Fruit fly (Drosophila melanogaster) whole organism, embryonic: ENCODE measurements around the gene defl.
A peak's percentile ranks its signal among the peaks of the same experiment; 100 is the strongest.

Source experiments
- Adf1 ChIP-seq: fragments of 200-800 bp; sonication (Bioruptor generic); IDR thresholded peaks from 2 replicates; pipeline ENCODE4 v1.3.6; 2022; ENCODE audit warnings: missing biosample characterization, missing genetic modification characterization
- Antp ChIP-seq: fragments of 200-800 bp; sonication (Bioruptor generic); optimal IDR thresholded peaks from 3 replicates; lab custom pipeline; 2016; ENCODE audit warnings: missing biosample characterization, missing genetic modification characterization
- Atf3 ChIP-seq: fragments of 200-800 bp; sonication (Bioruptor generic); optimal IDR thresholded peaks from 3 replicates; lab custom pipeline; 2016; ENCODE audit warnings: missing biosample characterization, missing genetic modification characterization
- CG11093 ChIP-seq: fragments of 200-800 bp; sonication (Bioruptor generic); IDR thresholded peaks from 3 replicates; pipeline ENCODE4 v1.3.6; 2022; ENCODE audit warnings: missing biosample characterization, missing genetic modification characterization
- CG11247 ChIP-seq: fragments of 200-800 bp; sonication (Bioruptor generic); IDR thresholded peaks from 2 replicates; pipeline ENCODE4 v1.3.6; 2022; ENCODE audit warnings: missing biosample characterization, missing genetic modification characterization
- CG12104 ChIP-seq: fragments of 200-800 bp; sonication (Bioruptor generic); optimal IDR thresholded peaks from 3 replicates; lab custom pipeline; 2016; ENCODE audit warnings: missing biosample characterization, missing genetic modification characterization
- CG14965 ChIP-seq: fragments of 200-800 bp; sonication (Bioruptor generic); optimal IDR thresholded peaks from 2 replicates; lab custom pipeline; 2016; ENCODE audit warnings: missing biosample characterization, missing genetic modification characterization, borderline replicate concordance
- CG15601 ChIP-seq: fragments of 200-800 bp; sonication (Bioruptor generic); optimal IDR thresholded peaks from 3 replicates; lab custom pipeline; 2019; ENCODE audit warnings: missing biosample characterization, mild to moderate bottlenecking, missing genetic modification characterization, moderate library complexity
- CG17359 ChIP-seq: fragments of 200-800 bp; sonication (Bioruptor generic); optimal IDR thresholded peaks from 3 replicates; lab custom pipeline; 2018; ENCODE audit warnings: missing biosample characterization, mild to moderate bottlenecking, missing genetic modification characterization, moderate library complexity
- CG17385 ChIP-seq: fragments of 200-800 bp; sonication (Bioruptor generic); optimal IDR thresholded peaks from 3 replicates; lab custom pipeline; 2018; ENCODE audit warnings: missing biosample characterization, mild to moderate bottlenecking, missing genetic modification characterization
- CG17829 ChIP-seq: fragments of 200-800 bp; optimal IDR thresholded peaks from 2 replicates; lab custom pipeline; 2019; ENCODE audit warnings: missing biosample characterization, mild to moderate bottlenecking, missing genetic modification characterization, moderate library complexity
- CG1832 ChIP-seq: fragments of 200-800 bp; sonication (Bioruptor generic); optimal IDR thresholded peaks from 2 replicates; lab custom pipeline; 2017; ENCODE audit warnings: missing biosample characterization, mild to moderate bottlenecking, missing genetic modification characterization, inconsistent platforms
- CG2129 ChIP-seq: fragments of 200-800 bp; sonication (Bioruptor generic); IDR thresholded peaks from 2 replicates; pipeline ENCODE4 v1.3.6; 2022; ENCODE audit warnings: missing biosample characterization, missing genetic modification characterization; ENCODE audit not compliant: partially characterized antibody
- CG2199 ChIP-seq: fragments of 200-800 bp; sonication (Bioruptor generic); IDR thresholded peaks from 3 replicates; pipeline ENCODE4 v1.3.6; 2022; ENCODE audit warnings: missing biosample characterization, missing genetic modification characterization
- CG34422 ChIP-seq: fragments of 200-800 bp; sonication (Bioruptor generic); IDR thresholded peaks from 3 replicates; pipeline ENCODE4 v1.3.6; 2022; ENCODE audit warnings: missing biosample characterization, missing genetic modification characterization
- CG4282 ChIP-seq: fragments of 200-800 bp; sonication (Bioruptor generic); optimal IDR thresholded peaks from 2 replicates; lab custom pipeline; 2016; ENCODE audit warnings: missing biosample characterization, missing genetic modification characterization
- CG4707 ChIP-seq: fragments of 200-800 bp; sonication (Bioruptor generic); optimal IDR thresholded peaks from 2 replicates; lab custom pipeline; 2018; ENCODE audit warnings: missing biosample characterization, mild to moderate bottlenecking, missing genetic modification characterization, moderate library complexity
- CG4730 ChIP-seq: fragments of 200-800 bp; sonication (Bioruptor generic); IDR thresholded peaks from 2 replicates; pipeline ENCODE4 v1.3.6; 2022; ENCODE audit warnings: missing biosample characterization, missing genetic modification characterization
- CG6272 ChIP-seq: fragments of 200-800 bp; sonication (Bioruptor generic); IDR thresholded peaks from 2 replicates; pipeline ENCODE4 v1.3.6; 2022; ENCODE audit warnings: missing biosample characterization, missing genetic modification characterization
- CG9437 ChIP-seq: fragments of 200-800 bp; sonication (Bioruptor generic); optimal IDR thresholded peaks from 2 replicates; lab custom pipeline; 2018; ENCODE audit warnings: missing biosample characterization, mild to moderate bottlenecking, missing genetic modification characterization
- CG9817 ChIP-seq: fragments of 200-800 bp; sonication (Bioruptor generic); optimal IDR thresholded peaks from 2 replicates; lab custom pipeline; 2018; ENCODE audit warnings: missing biosample characterization, mild to moderate bottlenecking, missing genetic modification characterization, moderate library complexity
- Doc3 ChIP-seq: fragments of 200-800 bp; sonication (Bioruptor generic); IDR thresholded peaks from 3 replicates; pipeline ENCODE4 v1.3.6; 2022; ENCODE audit warnings: missing biosample characterization, missing genetic modification characterization; ENCODE audit not compliant: partially characterized antibody
- HLHmδ ChIP-seq: fragments of 200-800 bp; sonication (Bioruptor generic); optimal IDR thresholded peaks from 2 replicates; lab custom pipeline; 2018; ENCODE audit warnings: missing biosample characterization, mild to moderate bottlenecking, missing genetic modification characterization, moderate library complexity
- Hmr ChIP-seq: fragments of 200-800 bp; sonication (Bioruptor generic); optimal IDR thresholded peaks from 3 replicates; lab custom pipeline; 2017; ENCODE audit warnings: mild to moderate bottlenecking, missing biosample characterization, missing genetic modification reagents, missing genetic modification characterization
- Lhr ChIP-seq: fragments of 200-800 bp; sonication (Bioruptor generic); optimal IDR thresholded peaks from 3 replicates; lab custom pipeline; 2017; ENCODE audit warnings: mild to moderate bottlenecking, missing biosample characterization, missing genetic modification reagents, missing genetic modification characterization
- Mes4 ChIP-seq: fragments of 200-800 bp; sonication (Bioruptor generic); optimal IDR thresholded peaks from 2 replicates; lab custom pipeline; 2016; ENCODE audit warnings: missing biosample characterization, missing genetic modification characterization
- Oli ChIP-seq: fragments of 200-800 bp; sonication (Bioruptor generic); optimal IDR thresholded peaks from 2 replicates; lab custom pipeline; 2018; ENCODE audit warnings: missing biosample characterization, mild to moderate bottlenecking, missing genetic modification characterization, moderate library complexity
- Poxn ChIP-seq: fragments of 200-800 bp; sonication (Bioruptor generic); IDR thresholded peaks from 2 replicates; pipeline ENCODE4 v1.3.6; 2022; ENCODE audit warnings: missing biosample characterization, missing genetic modification characterization
- Scr ChIP-seq: fragments of 200-800 bp; sonication (Bioruptor generic); IDR thresholded peaks from 2 replicates; pipeline ENCODE4 v1.3.6; 2022; ENCODE audit warnings: missing biosample characterization, missing genetic modification characterization; ENCODE audit not compliant: partially characterized antibody
- Sry-β ChIP-seq: fragments of 200-800 bp; sonication (Bioruptor generic); optimal IDR thresholded peaks from 2 replicates; lab custom pipeline; 2018; ENCODE audit warnings: missing biosample characterization, mild to moderate bottlenecking, missing genetic modification characterization, moderate library complexity
- Ssrp ChIP-seq: fragments of 200-800 bp; sonication (Bioruptor generic); optimal IDR thresholded peaks from 2 replicates; lab custom pipeline; 2018; ENCODE audit warnings: missing biosample characterization, mild to moderate bottlenecking, missing genetic modification characterization, moderate library complexity
- Trl ChIP-seq, 3 experiments: fragments of >200 bp in 2 of 3; fragments of 200-800 bp in 1 of 3; sonication (Bioruptor generic) in 1 of 3; optimal IDR thresholded peaks; 2 replicates in 1 of 3; 3 replicates in 2 of 3; lab custom pipeline; 2016 to 2017; ENCODE audit warnings: missing biosample characterization in 1 of 3, missing genetic modification characterization in 1 of 3
- Xbp1 ChIP-seq: fragments of 200-800 bp; sonication (Bioruptor generic); optimal IDR thresholded peaks from 3 replicates; lab custom pipeline; 2016; ENCODE audit warnings: missing biosample characterization, mild to moderate bottlenecking, missing genetic modification characterization
- br ChIP-seq: fragments of >200 bp; optimal IDR thresholded peaks from 2 replicates; lab custom pipeline; 2017
- btn ChIP-seq: fragments of 200-800 bp; sonication (Bioruptor generic); optimal IDR thresholded peaks from 2 replicates; lab custom pipeline; 2016; ENCODE audit warnings: missing biosample characterization, missing genetic modification characterization
- cato ChIP-seq: fragments of 200-800 bp; sonication (Bioruptor generic); optimal IDR thresholded peaks from 2 replicates; lab custom pipeline; 2016; ENCODE audit warnings: missing biosample characterization, missing genetic modification characterization, borderline replicate concordance
- caup ChIP-seq: fragments of 200-800 bp; sonication (Bioruptor generic); optimal IDR thresholded peaks from 3 replicates; lab custom pipeline; 2017; ENCODE audit warnings: missing biosample characterization, mild to moderate bottlenecking, missing genetic modification characterization, moderate library complexity; ENCODE audit not compliant: severe bottlenecking
- corto ChIP-seq: fragments of 200-800 bp; sonication (Bioruptor generic); optimal IDR thresholded peaks from 2 replicates; lab custom pipeline; 2016; ENCODE audit warnings: missing biosample characterization, mild to moderate bottlenecking, missing genetic modification characterization, moderate library complexity
- en ChIP-seq: fragments of 200-800 bp; sonication (Bioruptor generic); optimal IDR thresholded peaks from 2 replicates; lab custom pipeline; 2016; ENCODE audit warnings: missing biosample characterization, missing genetic modification characterization
- gfzf ChIP-seq: fragments of 200-800 bp; sonication (Bioruptor generic); optimal IDR thresholded peaks from 2 replicates; lab custom pipeline; 2016; ENCODE audit warnings: missing biosample characterization, mild to moderate bottlenecking, missing genetic modification characterization, moderate library complexity
- grn ChIP-seq: fragments of 200-800 bp; sonication (Bioruptor generic); optimal IDR thresholded peaks from 3 replicates; lab custom pipeline; 2017; ENCODE audit warnings: missing biosample characterization, missing genetic modification characterization
- insv ChIP-seq, 2 experiments: fragments of 200-800 bp; sonication (Bioruptor generic); optimal IDR thresholded peaks; 3 replicates each; lab custom pipeline; 2016 to 2018; ENCODE audit warnings: missing biosample characterization in 2 of 2, missing genetic modification characterization in 2 of 2
- lola ChIP-seq, 3 experiments: fragments of >200 bp in 2 of 3; fragments of 200-800 bp in 1 of 3; sonication (Bioruptor generic) in 1 of 3; optimal IDR thresholded peaks; 2 replicates each; lab custom pipeline; 2017 to 2019; ENCODE audit warnings: missing biosample characterization in 3 of 3, missing genetic modification characterization in 3 of 3, mild to moderate bottlenecking in 1 of 3, moderate library complexity in 1 of 3
- mam ChIP-seq: fragments of 200-800 bp; sonication (Bioruptor generic); optimal IDR thresholded peaks from 3 replicates; lab custom pipeline; 2016; ENCODE audit warnings: missing biosample characterization, missing genetic modification characterization
- mld ChIP-seq: fragments of 200-800 bp; sonication (Bioruptor generic); IDR thresholded peaks from 3 replicates; pipeline ENCODE4 v1.3.6; 2022; ENCODE audit warnings: missing biosample characterization, missing genetic modification characterization; ENCODE audit not compliant: partially characterized antibody
- sens ChIP-seq: fragments of 200-800 bp; sonication (Bioruptor generic); peaks from one replicate; lab custom pipeline; 2016; ENCODE audit warnings: missing biosample characterization, missing genetic modification characterization
- slbo ChIP-seq: fragments of 200-800 bp; sonication (Bioruptor generic); IDR thresholded peaks from 2 replicates; pipeline ENCODE4 v1.3.6; 2022; ENCODE audit warnings: missing biosample characterization, missing genetic modification characterization
- sob ChIP-seq: fragments of 200-800 bp; sonication (Bioruptor generic); IDR thresholded peaks from 2 replicates; pipeline ENCODE4 v1.3.6; 2022; ENCODE audit warnings: missing biosample characterization, missing genetic modification characterization
- tin ChIP-seq: fragments of 200-800 bp; sonication (Bioruptor generic); optimal IDR thresholded peaks from 3 replicates; lab custom pipeline; 2016; ENCODE audit warnings: missing biosample characterization, missing genetic modification characterization
- unpg ChIP-seq: fragments of 200-800 bp; sonication (Bioruptor generic); optimal IDR thresholded peaks from 3 replicates; lab custom pipeline; 2018; ENCODE audit warnings: missing biosample characterization, mild to moderate bottlenecking, missing genetic modification characterization, moderate library complexity

The defl gene

DNA sequence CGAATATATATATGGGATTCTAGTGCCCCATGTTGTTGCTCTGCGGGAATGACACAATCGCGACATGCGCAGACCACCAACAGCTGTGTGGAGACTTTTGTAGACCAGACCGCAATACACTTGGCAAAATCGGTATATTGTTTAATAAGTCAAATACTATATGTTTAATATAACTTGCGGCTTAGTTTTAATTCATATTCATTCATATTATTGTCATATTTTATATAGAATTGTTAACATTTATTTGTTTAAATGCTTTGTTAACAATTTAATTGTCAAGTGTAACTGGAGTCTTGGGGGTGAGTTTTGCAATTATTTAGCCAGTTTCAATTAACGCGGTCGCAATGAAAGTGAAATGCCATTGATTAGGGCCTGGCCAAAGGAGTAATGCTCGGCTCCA is 16.4 kb downstream of the defl start (continued):
- TF ChIP-seq CG2129 (GFP tag; lab: Robert Waterston, UW) (no peak), Mes4 (no peak), Poxn (GFP tag; lab: Robert Waterston, UW) (no peak), CG4282 (GFP tag; lab: Kevin White, UChicago) (no peak), br (lab: Kevin White, UChicago) (no peak), sob (GFP tag; lab: Robert Waterston, UW) (0 out of 2 replicates have a peak, but pooled peaks have one; percentile 25), gfzf (GFP tag; lab: Kevin White, UChicago) (no peak), CG4730 (GFP tag; lab: Robert Waterston, UW) (no peak), CG14965 (GFP tag; lab: Kevin White, UChicago) (no peak), Scr (GFP tag; lab: Robert Waterston, UW) (no peak), lola (GFP tag; optimal IDR thresholded peaks at IDR 0.05; lab: Kevin White, UChicago) (no peak), Trl (optimal IDR thresholded peaks at IDR 0.05; lab: Kevin White, UChicago) (no peak), Trl (GFP tag; optimal IDR thresholded peaks at IDR 0.05; lab: Kevin White, UChicago) (no peak), grn (GFP tag; lab: Kevin White, UChicago) (no peak), Oli (no peak), CG11247 (GFP tag; lab: Robert Waterston, UW) (no peak), Lhr (GFP tag; lab: Kevin White, UChicago) (no peak), unpg (GFP tag; lab: Kevin White, UChicago) (peak; percentile 33), Hmr (peak; percentile 46), slbo (GFP tag; lab: Robert Waterston, UW) (no peak), caup (GFP tag; lab: Kevin White, UChicago) (no peak), insv (GFP tag; optimal IDR thresholded peaks at IDR 0.05; lab: Kevin White, UChicago) (no peak), Adf1 (GFP tag; lab: Robert Waterston, UW) (no peak)

DNA sequence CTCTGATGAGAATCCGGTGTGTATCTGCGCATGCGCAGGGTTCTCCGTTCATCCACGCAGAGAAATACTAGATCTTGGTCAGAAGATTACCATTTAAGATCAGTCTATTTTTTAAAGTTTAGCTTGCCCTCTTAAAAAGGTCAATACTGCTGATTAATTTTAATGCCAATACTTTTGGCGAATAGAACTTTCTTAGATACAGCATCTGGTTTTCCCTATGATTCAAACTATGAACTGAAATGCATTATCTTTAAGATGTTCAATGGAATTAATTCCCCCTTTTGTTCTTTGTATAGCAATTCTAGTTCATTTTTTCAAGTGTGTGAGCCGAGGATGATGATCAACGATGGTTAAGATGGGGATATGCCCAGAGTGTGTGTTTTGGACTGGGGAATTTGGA is 19.1 kb downstream of the defl start:
- no peak for TF ChIP-seq CG9437
- no peak for TF ChIP-seq CG1832 (GFP tag; lab: Kevin White, UChicago)
- TF ChIP-seq Antp: no peak
- TF ChIP-seq CG9817 (tag; lab: Kevin White, UChicago): no peak
- TF ChIP-seq sens (GFP tag; lab: Kevin White, UChicago): peak; percentile 77
- TF ChIP-seq Atf3: no peak
- TF ChIP-seq Xbp1: no peak
- TF ChIP-seq Ssrp (tag; lab: Kevin White, UChicago): no peak
- TF ChIP-seq en (GFP tag; lab: Kevin White, UChicago): no peak
- no peak for TF ChIP-seq btn
- no peak for TF ChIP-seq CG17385 (GFP tag; lab: Kevin White, UChicago)
- TF ChIP-seq CG4707 (GFP tag; lab: Kevin White, UChicago): no peak
- TF ChIP-seq Doc3 (GFP tag; lab: Robert Waterston, UW): no peak
- TF ChIP-seq CG17359: no peak
- no peak for TF ChIP-seq CG34422 (GFP tag; lab: Robert Waterston, UW)
- peak; percentile 18 for TF ChIP-seq CG17829 (tag; lab: Kevin White, UChicago)
- no peak for TF ChIP-seq CG11093 (GFP tag; lab: Robert Waterston, UW)
- TF ChIP-seq mam (GFP tag; lab: Kevin White, UChicago): no peak
- TF ChIP-seq HLHmδ (GFP tag; lab: Kevin White, UChicago): no peak
- no peak for TF ChIP-seq CG2199 (GFP tag; lab: Robert Waterston, UW)
- TF ChIP-seq CG15601 (tag; lab: Kevin White, UChicago): no peak
- no peak for TF ChIP-seq Sry-β
- no peak for TF ChIP-seq CG6272 (GFP tag; lab: Robert Waterston, UW)
- TF ChIP-seq tin: no peak
- TF ChIP-seq cato (GFP tag; lab: Kevin White, UChicago): no peak
- no peak for TF ChIP-seq mld (GFP tag; lab: Robert Waterston, UW)
- no peak for TF ChIP-seq CG12104 (GFP tag; lab: Kevin White, UChicago)
- peak; percentile 28 for TF ChIP-seq corto
